Worm (Caenorhabditis elegans) whole organism, midembryonic: ENCODE data around the gene tig-3.

Experiments used
- T22C8.4 ChIP-seq: fragments of 200-800 bp; sonication (Bioruptor generic); IDR thresholded peaks from 2 replicates; pipeline ENCODE4 v1.3.6; 2022; ENCODE audit warnings: missing genetic modification characterization, missing compliant biosample characterization
- cog-1 ChIP-seq: sonication (generic microtip); optimal IDR thresholded peaks from 2 replicates; lab custom pipeline; 2016; ENCODE audit warnings: missing genetic modification characterization, missing compliant biosample characterization
- flt-1 ChIP-seq: fragments of 200-800 bp; sonication (Bioruptor generic); IDR thresholded peaks from 2 replicates; pipeline ENCODE4 v1.3.6; 2022; ENCODE audit warnings: missing genetic modification characterization, missing compliant biosample characterization
- klf-2 ChIP-seq: fragments of 200-800 bp; sonication (Bioruptor generic); conservative IDR thresholded peaks from 2 replicates; pipeline ENCODE4 v1.3.6; 2022; ENCODE audit warnings: missing genetic modification reagents, missing genetic modification characterization, missing compliant biosample characterization
- med-1 ChIP-seq: sonication (generic microtip); optimal IDR thresholded peaks from 2 replicates; lab custom pipeline; 2017; ENCODE audit warnings: missing genetic modification characterization, mild to moderate bottlenecking, missing compliant biosample characterization, antibody characterized with exemption, missing genetic modification reagents; ENCODE audit not compliant: insufficient read depth
- ref-1 ChIP-seq: fragments of 200-800 bp; sonication (Bioruptor generic); conservative IDR thresholded peaks from 2 replicates; pipeline ENCODE4 v1.3.6; 2022; ENCODE audit warnings: missing genetic modification reagents, missing genetic modification characterization, missing compliant biosample characterization
- tab-1 ChIP-seq: fragments of 200-800 bp; sonication (Bioruptor generic); IDR thresholded peaks from 2 replicates; pipeline ENCODE4 v1.3.6; 2022; ENCODE audit warnings: missing genetic modification characterization, missing compliant biosample characterization
- ztf-23 ChIP-seq: fragments of 200-800 bp; sonication (Bioruptor generic); IDR thresholded peaks from 2 replicates; pipeline ENCODE4 v1.3.6; 2022; ENCODE audit warnings: missing genetic modification reagents, missing genetic modification characterization, missing compliant biosample characterization
- ztf-29 ChIP-seq: fragments of 200-800 bp; sonication (Bioruptor generic); IDR thresholded peaks from 2 replicates; pipeline ENCODE4 v1.3.6; 2022; ENCODE audit warnings: missing genetic modification reagents, missing genetic modification characterization, missing compliant biosample characterization

Gene tig-3

DNA sequence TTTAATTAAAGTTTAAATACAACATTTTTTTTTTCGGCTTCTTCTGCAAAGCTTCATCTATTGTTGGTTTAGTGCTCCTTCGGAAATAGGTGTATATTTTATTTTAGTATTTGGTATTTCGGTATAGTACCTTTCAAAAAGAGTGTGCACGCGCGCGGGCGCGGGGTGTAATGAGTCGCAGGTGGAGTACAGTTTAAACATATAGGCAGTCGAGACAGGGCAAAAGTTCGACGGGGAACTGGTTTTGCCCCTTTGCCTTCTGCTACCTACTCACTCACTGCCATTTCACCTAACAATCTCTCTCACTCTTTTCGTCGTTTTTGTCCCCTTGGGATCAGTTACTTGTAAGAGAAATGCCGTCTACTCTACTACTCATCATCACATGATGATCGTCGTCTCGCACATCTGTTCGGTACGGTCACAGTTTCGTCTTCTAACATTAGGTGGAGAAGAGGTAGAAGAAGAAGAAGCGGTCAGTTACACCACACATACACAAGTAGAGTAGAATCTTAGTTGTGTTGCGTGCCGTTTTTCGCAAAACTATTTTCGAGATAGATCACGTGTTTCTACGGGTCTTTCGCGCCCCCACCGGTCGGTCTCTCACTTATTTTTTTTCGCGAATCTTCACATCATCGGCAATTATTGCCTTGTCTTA is 39.2 kb downstream of the tig-3 start:
- TF ChIP-seq flt-1 (no peak), med-1 (GFP tag; lab: Kevin White, UChicago) (no peak), ztf-23 (GFP tag; lab: Robert Waterston, UW) (peak; percentile 32; the same call in 1 of the 2 replicates)

- TF ChIP-seq med-1 (GFP tag; lab: Kevin White, UChicago) (no peak), ztf-29 (GFP tag; lab: Robert Waterston, UW) (no peak), T22C8.4 (GFP tag; lab: Robert Waterston, UW) (no peak), cog-1 (tag; lab: Kevin White, UChicago) (no peak), ztf-23 (GFP tag; lab: Robert Waterston, UW) (no peak), flt-1 (no peak), ref-1 (GFP tag; lab: Robert Waterston, UW) (no peak), klf-2 (no peak), tab-1 (GFP tag; lab: Robert Waterston, UW) (no peak)
Observed at ce11 chrII:15209309-15209708, 42.3 kb downstream of the tig-3 start.

- TF ChIP-seq T22C8.4 (GFP tag; lab: Robert Waterston, UW) = no peak
- peak; percentile 66; the same call in 1 of the 2 replicates for TF ChIP-seq ztf-29 (GFP tag; lab: Robert Waterston, UW)
Observed at ce11 chrII:15208874-15209273, 42.7 kb downstream of the tig-3 start.

- no peak for TF ChIP-seq ztf-29 (GFP tag; lab: Robert Waterston, UW)
- TF ChIP-seq med-1 (GFP tag; lab: Kevin White, UChicago) = no peak
- TF ChIP-seq cog-1 (tag; lab: Kevin White, UChicago) = no peak
Observed at ce11 chrII:15208151-15208550, 43.4 kb downstream of the tig-3 start.

ce11 chrII:15207562-15207961 is 44.0 kb downstream of the tig-3 start:
- TF ChIP-seq ref-1 (GFP tag; lab: Robert Waterston, UW) = no peak
- TF ChIP-seq klf-2 = no peak

- TF ChIP-seq T22C8.4 (GFP tag; lab: Robert Waterston, UW) = no peak
- no peak for TF ChIP-seq klf-2
- no peak for TF ChIP-seq flt-1
- TF ChIP-seq tab-1 (GFP tag; lab: Robert Waterston, UW) = no peak
- no peak for TF ChIP-seq med-1 (GFP tag; lab: Kevin White, UChicago)
- TF ChIP-seq ztf-23 (GFP tag; lab: Robert Waterston, UW) = no peak
- TF ChIP-seq cog-1 (tag; lab: Kevin White, UChicago) = no peak
- TF ChIP-seq ztf-29 (GFP tag; lab: Robert Waterston, UW) = no peak
- no peak for TF ChIP-seq ref-1 (GFP tag; lab: Robert Waterston, UW)
Observed at ce11 chrII:15206234-15206633, 45.4 kb downstream of the tig-3 start.

DNA sequence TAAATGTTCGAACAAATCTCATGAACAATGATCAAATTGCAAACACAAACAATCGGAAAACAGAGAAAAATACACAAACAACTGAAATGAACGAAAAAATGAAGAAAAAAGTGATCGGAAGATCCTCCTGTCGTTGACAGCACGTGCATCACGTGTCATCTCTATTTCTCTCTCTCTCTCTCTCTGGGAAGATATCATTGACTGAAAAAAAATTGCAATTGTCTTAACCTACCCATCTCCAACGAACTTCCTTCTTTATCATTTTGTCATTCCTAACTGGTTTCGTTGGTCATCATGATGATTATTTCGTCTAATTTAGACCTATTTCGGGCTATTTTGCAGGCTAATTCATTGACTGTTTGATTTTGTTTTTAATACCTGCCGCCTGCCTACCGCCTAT is 46.2 kb downstream of the tig-3 start:
- TF ChIP-seq ztf-29 (GFP tag; lab: Robert Waterston, UW) (no peak), T22C8.4 (GFP tag; lab: Robert Waterston, UW) (no peak), cog-1 (tag; lab: Kevin White, UChicago) (no peak), klf-2 (no peak), flt-1 (no peak), med-1 (GFP tag; lab: Kevin White, UChicago) (no peak), ref-1 (GFP tag; lab: Robert Waterston, UW) (no peak)

- TF ChIP-seq med-1 (GFP tag; lab: Kevin White, UChicago) = no peak
- no peak for TF ChIP-seq flt-1
- no peak for TF ChIP-seq ztf-23 (GFP tag; lab: Robert Waterston, UW)
- no peak for TF ChIP-seq klf-2
- TF ChIP-seq T22C8.4 (GFP tag; lab: Robert Waterston, UW) = no peak
- no peak for TF ChIP-seq ztf-29 (GFP tag; lab: Robert Waterston, UW)
- no peak for TF ChIP-seq ref-1 (GFP tag; lab: Robert Waterston, UW)
- no peak for TF ChIP-seq tab-1 (GFP tag; lab: Robert Waterston, UW)
- no peak for TF ChIP-seq cog-1 (tag; lab: Kevin White, UChicago)
Observed at ce11 chrII:15204069-15204850, 47.3 kb downstream of the tig-3 start.

DNA sequence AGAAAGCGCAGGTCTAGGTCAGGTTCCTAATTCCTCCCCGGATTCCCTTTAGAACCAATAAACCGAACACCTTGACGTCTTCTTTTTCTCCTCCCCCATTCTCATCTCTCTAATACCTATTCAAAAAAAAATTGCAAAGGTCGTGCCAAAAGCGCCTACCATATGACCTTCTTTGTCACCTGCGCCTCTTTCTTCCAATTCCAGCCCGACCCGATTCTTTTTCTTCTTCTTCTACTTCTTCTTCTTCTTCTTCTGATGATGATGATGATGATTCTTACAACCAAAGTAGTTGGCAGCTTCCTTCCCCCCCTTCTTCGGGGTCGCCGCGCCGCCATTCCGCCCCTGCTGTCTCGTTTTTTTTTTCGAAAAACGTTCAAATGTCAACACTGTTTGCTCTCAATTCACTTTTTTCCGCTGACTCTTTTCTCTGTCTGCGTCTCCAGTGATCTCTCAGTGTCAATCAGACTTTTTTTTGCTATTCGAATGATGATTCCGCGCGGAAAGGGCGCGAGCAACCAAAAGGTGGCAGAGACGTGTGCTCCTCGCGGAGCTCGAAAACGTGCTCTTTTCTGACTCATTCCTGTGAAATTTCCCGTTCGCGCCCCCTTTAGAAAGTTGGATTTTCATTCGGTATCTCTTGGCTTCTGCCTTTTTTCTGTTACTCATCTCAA is 48.1 kb downstream of the tig-3 start:
- TF ChIP-seq flt-1 = no peak
- no peak for TF ChIP-seq ref-1 (GFP tag; lab: Robert Waterston, UW)
- no peak for TF ChIP-seq tab-1 (GFP tag; lab: Robert Waterston, UW)
- no peak for TF ChIP-seq klf-2
- TF ChIP-seq ztf-23 (GFP tag; lab: Robert Waterston, UW) = no peak
- TF ChIP-seq T22C8.4 (GFP tag; lab: Robert Waterston, UW) = no peak
- TF ChIP-seq med-1 (GFP tag; lab: Kevin White, UChicago) = no peak
- TF ChIP-seq cog-1 (tag; lab: Kevin White, UChicago) = no peak
- TF ChIP-seq ztf-29 (GFP tag; lab: Robert Waterston, UW) = no peak

DNA sequence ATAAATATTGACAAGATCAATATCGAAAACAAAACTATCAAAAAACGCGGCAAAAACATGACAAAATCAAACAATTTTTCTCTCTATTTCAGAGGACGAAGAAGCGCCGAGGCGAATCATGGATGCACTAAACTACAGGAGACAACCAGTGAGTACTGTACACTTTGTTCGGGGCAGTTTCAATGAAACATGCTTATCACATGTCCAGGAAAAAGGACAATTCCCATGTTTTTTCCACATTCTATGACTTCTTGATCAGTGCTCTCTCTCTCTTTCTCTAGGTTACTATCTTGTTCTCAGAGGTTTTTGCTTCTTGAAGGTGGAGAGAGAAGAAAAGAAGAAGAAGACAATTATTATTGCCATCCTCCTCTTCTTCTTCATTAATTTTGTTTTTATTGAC is 54.1 kb downstream of the tig-3 start:
- TF ChIP-seq T22C8.4 (GFP tag; lab: Robert Waterston, UW) = no peak
- TF ChIP-seq tab-1 (GFP tag; lab: Robert Waterston, UW) = no peak
- TF ChIP-seq flt-1 = no peak
- no peak for TF ChIP-seq klf-2
